Fruit fly (Drosophila melanogaster) whole organism, pupa: ENCODE results near the gene CG3348.

Experiments
- CG13204 ChIP-seq: fragments of 200-800 bp; sonication (Bioruptor generic); optimal IDR thresholded peaks from 2 replicates; lab custom pipeline; 2018; ENCODE audit warnings: missing biosample characterization, mild to moderate bottlenecking, missing genetic modification characterization, moderate library complexity
- CG14655 ChIP-seq: fragments of 200-800 bp; sonication (Bioruptor generic); optimal IDR thresholded peaks from 3 replicates; lab custom pipeline; 2017; ENCODE audit warnings: mild to moderate bottlenecking, missing biosample characterization, missing genetic modification reagents, missing genetic modification characterization
- CG32121 ChIP-seq: fragments of 200-800 bp; sonication (Bioruptor generic); IDR thresholded peaks from 2 replicates; pipeline ENCODE4 v1.3.6; 2022; ENCODE audit warnings: missing biosample characterization, missing genetic modification characterization
- CG4496 ChIP-seq: fragments of 200-800 bp; sonication (Bioruptor generic); IDR thresholded peaks from 3 replicates; pipeline ENCODE4 v1.3.6; 2022; ENCODE audit warnings: missing biosample characterization, missing genetic modification characterization
- D1 ChIP-seq: fragments of 200-800 bp; sonication (Bioruptor generic); optimal IDR thresholded peaks from 2 replicates; lab custom pipeline; 2018; ENCODE audit warnings: missing biosample characterization, mild to moderate bottlenecking, missing genetic modification characterization, moderate library complexity
- EcR ChIP-seq: fragments of 200-800 bp; sonication (Bioruptor generic); optimal IDR thresholded peaks from 3 replicates; lab custom pipeline; 2019; ENCODE audit warnings: missing biosample characterization, missing genetic modification characterization, mild to moderate bottlenecking, moderate library complexity, missing genetic modification reagents
- Pif1B ChIP-seq: fragments of 200-800 bp; sonication (Bioruptor generic); optimal IDR thresholded peaks from 3 replicates; lab custom pipeline; 2016; ENCODE audit warnings: missing biosample characterization, missing genetic modification characterization

DNA sequence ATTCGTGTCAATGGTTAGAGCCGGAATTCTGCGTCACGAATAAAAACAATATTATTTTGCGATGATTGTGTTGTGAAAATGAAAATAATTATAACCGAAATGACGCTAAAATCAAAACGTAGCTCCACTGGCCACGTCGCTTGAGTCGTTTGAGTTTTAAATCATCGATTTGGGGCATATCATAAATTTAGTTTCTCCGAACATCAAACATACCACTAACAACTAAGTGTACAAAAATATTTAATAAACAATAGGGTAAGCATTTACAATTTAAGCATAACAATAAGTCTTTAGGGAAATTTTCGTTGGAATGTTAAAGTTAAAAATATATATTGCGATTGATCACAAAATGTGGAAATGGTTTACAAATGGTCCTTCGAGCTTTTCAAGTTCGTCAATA lies 41.1 kb downstream of the CG3348 start, which contains the start of the genes TTLL6B and TfIIA-L:
- TF ChIP-seq Pif1B (no peak), EcR (no peak), CG14655 (no peak), CG32121 (GFP tag; lab: Robert Waterston, UW) (no peak), CG4496 (no peak), D1 (tag; lab: Kevin White, UChicago) (no peak), CG13204 (no peak)
